Worm (Caenorhabditis elegans) whole organism, late embryonic: ENCODE data around the gene F59E12.15.

Experiments
- T23F11.4 ChIP-seq: fragments of 200-800 bp; sonication (Bioruptor generic); optimal IDR thresholded peaks from 2 replicates; lab custom pipeline; 2018; ENCODE audit warnings: mild to moderate bottlenecking, missing genetic modification characterization, missing compliant biosample characterization
- Y22D7AL.16 ChIP-seq: sonication (generic microtip); optimal IDR thresholded peaks from 2 replicates; lab custom pipeline; 2016; ENCODE audit warnings: missing genetic modification characterization, missing compliant biosample characterization
- ahr-1 ChIP-seq: sonication (generic microtip); optimal IDR thresholded peaks from 2 replicates; lab custom pipeline; 2016; ENCODE audit warnings: missing genetic modification characterization, missing compliant biosample characterization
- ama-1 ChIP-seq: fragments of 150-350 bp; optimal IDR thresholded peaks from 2 replicates; lab custom pipeline; 2014
- ceh-14 ChIP-seq: sonication (generic microtip); optimal IDR thresholded peaks from 2 replicates; lab custom pipeline; 2016; ENCODE audit warnings: missing genotype, missing genetic modification characterization, missing compliant biosample characterization
- ceh-22 ChIP-seq: sonication (generic microtip); optimal IDR thresholded peaks from 2 replicates; lab custom pipeline; 2017; ENCODE audit warnings: missing biosample characterization, missing genetic modification characterization
- ceh-24 ChIP-seq: sonication (generic microtip); optimal IDR thresholded peaks from 2 replicates; lab custom pipeline; 2016; ENCODE audit warnings: mild to moderate bottlenecking, missing genetic modification characterization, missing compliant biosample characterization
- ceh-34 ChIP-seq: sonication (generic microtip); optimal IDR thresholded peaks from 2 replicates; lab custom pipeline; 2016; ENCODE audit warnings: mild to moderate bottlenecking, missing genetic modification characterization, missing compliant biosample characterization
- ceh-45 ChIP-seq: fragments of 200-800 bp; sonication (Bioruptor generic); IDR thresholded peaks from 2 replicates; pipeline ENCODE4 v1.3.6; 2022; ENCODE audit warnings: missing genetic modification reagents, missing genetic modification characterization, missing compliant biosample characterization
- ceh-9 ChIP-seq: sonication (generic microtip); optimal IDR thresholded peaks from 2 replicates; lab custom pipeline; 2016; ENCODE audit warnings: mild to moderate bottlenecking, missing genetic modification characterization, inconsistent platforms, missing compliant biosample characterization
- dmd-4 ChIP-seq: sonication (generic microtip); optimal IDR thresholded peaks from 2 replicates; lab custom pipeline; 2016; ENCODE audit warnings: borderline replicate concordance, missing genetic modification characterization, missing compliant biosample characterization
- elt-2 ChIP-seq: sonication (generic microtip); optimal IDR thresholded peaks from 2 replicates; lab custom pipeline; 2016; ENCODE audit warnings: missing genetic modification reagents, missing genetic modification characterization, missing compliant biosample characterization
- elt-4 ChIP-seq: sonication (generic microtip); optimal IDR thresholded peaks from 2 replicates; lab custom pipeline; 2016; ENCODE audit warnings: missing genetic modification characterization, missing compliant biosample characterization
- fax-1 ChIP-seq: sonication (generic microtip); optimal IDR thresholded peaks from 2 replicates; lab custom pipeline; 2016; ENCODE audit warnings: missing genotype, missing genetic modification characterization, missing compliant biosample characterization
- fkh-6 ChIP-seq: sonication (generic microtip); optimal IDR thresholded peaks from 2 replicates; lab custom pipeline; 2016; ENCODE audit warnings: missing genetic modification characterization, missing compliant biosample characterization
- gmeb-2 ChIP-seq: sonication (generic microtip); optimal IDR thresholded peaks from 2 replicates; lab custom pipeline; 2016; ENCODE audit warnings: missing genetic modification characterization, inconsistent platforms, missing compliant biosample characterization
- hlh-13 ChIP-seq: fragments of 200-800 bp; sonication (Bioruptor generic); optimal IDR thresholded peaks from 2 replicates; lab custom pipeline; 2018; ENCODE audit warnings: mild to moderate bottlenecking, missing genetic modification characterization, missing compliant biosample characterization
- hlh-15 ChIP-seq: sonication (generic microtip); optimal IDR thresholded peaks from 2 replicates; lab custom pipeline; 2016; ENCODE audit warnings: missing genetic modification characterization, missing compliant biosample characterization
- hlh-30 ChIP-seq: sonication (generic microtip); optimal IDR thresholded peaks from 2 replicates; lab custom pipeline; 2017; ENCODE audit warnings: antibody characterized with exemption, missing genetic modification characterization, missing compliant biosample characterization; ENCODE audit not compliant: insufficient read depth
- lim-6 ChIP-seq: sonication (generic microtip); optimal IDR thresholded peaks from 2 replicates; lab custom pipeline; 2016; ENCODE audit warnings: missing genetic modification characterization, missing compliant biosample characterization
- madf-2 ChIP-seq: sonication (generic microtip); optimal IDR thresholded peaks from 2 replicates; lab custom pipeline; 2017; ENCODE audit warnings: missing genetic modification characterization, missing compliant biosample characterization
- mec-3 ChIP-seq: sonication (generic microtip); optimal IDR thresholded peaks from 2 replicates; lab custom pipeline; 2016; ENCODE audit warnings: borderline replicate concordance, missing genetic modification characterization, missing compliant biosample characterization
- nhr-11 ChIP-seq: fragments of 150-350 bp; optimal IDR thresholded peaks from 2 replicates; lab custom pipeline; 2014; ENCODE audit warnings: missing biosample characterization, missing genetic modification characterization
- nhr-232 ChIP-seq: sonication (generic microtip); optimal IDR thresholded peaks from 2 replicates; lab custom pipeline; 2016; ENCODE audit warnings: missing genetic modification characterization, missing compliant biosample characterization
- npax-4 ChIP-seq: sonication (generic microtip); optimal IDR thresholded peaks from 2 replicates; lab custom pipeline; 2016; ENCODE audit warnings: missing genetic modification characterization, missing compliant biosample characterization
- odd-2 ChIP-seq: sonication (generic microtip); optimal IDR thresholded peaks from 2 replicates; lab custom pipeline; 2017; ENCODE audit warnings: antibody characterized with exemption, mild to moderate bottlenecking, missing genetic modification characterization, missing compliant biosample characterization
- pag-3 ChIP-seq: sonication (generic microtip); optimal IDR thresholded peaks from 2 replicates; lab custom pipeline; 2016; ENCODE audit warnings: missing compliant biosample characterization, missing genetic modification characterization, borderline replicate concordance
- pha-2 ChIP-seq: sonication (generic microtip); optimal IDR thresholded peaks from 2 replicates; lab custom pipeline; 2017; ENCODE audit warnings: mild to moderate bottlenecking, missing genetic modification characterization, missing compliant biosample characterization
- pha-4 ChIP-seq: fragments of 150-350 bp; optimal IDR thresholded peaks from 2 replicates; lab custom pipeline; 2018; ENCODE audit warnings: missing biosample characterization, missing genetic modification reagents, missing genetic modification characterization
- syd-9 ChIP-seq: sonication (generic microtip); optimal IDR thresholded peaks from 2 replicates; lab custom pipeline; 2016; ENCODE audit warnings: mild to moderate bottlenecking, missing genetic modification characterization, moderate library complexity, missing compliant biosample characterization
- tbx-2 ChIP-seq: sonication (generic microtip); optimal IDR thresholded peaks from 2 replicates; lab custom pipeline; 2016; ENCODE audit warnings: missing genetic modification characterization, missing compliant biosample characterization
- ttx-3 ChIP-seq: sonication (generic microtip); optimal IDR thresholded peaks from 2 replicates; lab custom pipeline; 2016; ENCODE audit warnings: missing genetic modification reagents, missing genetic modification characterization, missing compliant biosample characterization
- unc-3 ChIP-seq, 2 experiments: fragments of 200-800 bp in 1 of 2; sonication (Bioruptor generic) in 1 of 2; sonication (generic microtip) in 1 of 2; conservative IDR thresholded peaks in 1 of 2; optimal IDR thresholded peaks in 1 of 2; 2 replicates each; pipeline versions ENCODE4 v1.3.6 to Lab custom; 2016 to 2022; ENCODE audit warnings: missing compliant biosample characterization in 2 of 2, missing genetic modification characterization in 2 of 2, missing genetic modification reagents in 1 of 2
- unc-42 ChIP-seq: sonication (generic microtip); optimal IDR thresholded peaks from 2 replicates; lab custom pipeline; 2016; ENCODE audit warnings: missing genotype, missing genetic modification characterization, missing compliant biosample characterization
- unc-55 ChIP-seq: sonication (generic microtip); optimal IDR thresholded peaks from 2 replicates; lab custom pipeline; 2017; ENCODE audit warnings: missing biosample characterization, missing genetic modification reagents, missing genetic modification characterization
- zip-5 ChIP-seq: sonication (generic microtip); optimal IDR thresholded peaks from 2 replicates; lab custom pipeline; 2016; ENCODE audit warnings: missing genetic modification characterization, missing compliant biosample characterization

The F59E12.15 gene

ce11 chrII:5591558-5591957 lies 36.6 kb downstream of the F59E12.15 start:
- TF ChIP-seq tbx-2 (tag; lab: Kevin White, UChicago) (no peak), odd-2 (tag; lab: Kevin White, UChicago) (no peak), hlh-30 (tag; lab: Kevin White, UChicago) (no peak), ama-1 (lab: Kevin White, UChicago) (no peak), mec-3 (tag; lab: Kevin White, UChicago) (no peak), Y22D7AL.16 (tag; lab: Kevin White, UChicago) (no peak), T23F11.4 (no peak), hlh-13 (GFP tag; lab: Kevin White, UChicago) (no peak), pha-4 (tag; lab: Kevin White, UChicago) (no peak)

- TF ChIP-seq Y22D7AL.16 (tag; lab: Kevin White, UChicago) (no peak), zip-5 (tag; lab: Kevin White, UChicago) (no peak), ceh-24 (no peak), lim-6 (tag; lab: Kevin White, UChicago) (no peak), nhr-232 (no peak), dmd-4 (no peak), mec-3 (tag; lab: Kevin White, UChicago) (no peak), ceh-14 (tag; lab: Kevin White, UChicago) (no peak), fax-1 (tag; lab: Kevin White, UChicago) (no peak), T23F11.4 (no peak), tbx-2 (tag; lab: Kevin White, UChicago) (no peak), ttx-3 (tag; lab: Kevin White, UChicago) (no peak)
Observed at ce11 chrII:5589690-5590089, 38.5 kb downstream of the F59E12.15 start, which contains the start of gene C17G10.13. C17G10.13 (minus strand) TSS chrII:5589790.

ce11 chrII:5587794-5588193 lies 40.4 kb downstream of the F59E12.15 start:
- no peak for TF ChIP-seq fkh-6 (tag; lab: Kevin White, UChicago)
- TF ChIP-seq hlh-15 (tag; lab: Kevin White, UChicago), result no peak
- TF ChIP-seq npax-4 (tag; lab: Kevin White, UChicago), result no peak
- no peak for TF ChIP-seq ceh-34 (tag; lab: Kevin White, UChicago)
- no peak for TF ChIP-seq T23F11.4
- TF ChIP-seq elt-4 (tag; lab: Kevin White, UChicago), result no peak
- no peak for TF ChIP-seq ceh-45 (GFP tag; lab: Robert Waterston, UW)
- TF ChIP-seq ceh-9, result no peak

ce11 chrII:5585788-5586187 lies 42.4 kb downstream of the F59E12.15 start, which contains the start of gene lys-8:
lys-8 (plus strand) TSS chrII:5586178.
- TF ChIP-seq tbx-2 (tag; lab: Kevin White, UChicago), result no peak
- TF ChIP-seq elt-2 (tag; lab: Kevin White, UChicago), result peak; percentile 98

- TF ChIP-seq nhr-11 (no peak), fkh-6 (tag; lab: Kevin White, UChicago) (no peak), unc-42 (tag; lab: Kevin White, UChicago) (no peak), tbx-2 (tag; lab: Kevin White, UChicago) (no peak), madf-2 (no peak), nhr-232 (no peak), ceh-14 (tag; lab: Kevin White, UChicago) (no peak)
- TF ChIP-seq, all 69 proteins: peak for 0
Observed at ce11 chrII:5582309-5582708, 45.9 kb downstream of the F59E12.15 start, which contains the start of gene T25E4.2. T25E4.2 (minus strand) TSS chrII:5582409.

ce11 chrII:5579236-5579635 lies 48.9 kb downstream of the F59E12.15 start:
- TF ChIP-seq ceh-22 (tag; lab: Kevin White, UChicago) (no peak), gmeb-2 (tag; lab: Kevin White, UChicago) (no peak), unc-3 (GFP tag; conservative IDR thresholded peaks at IDR 0.05; lab: Robert Waterston, UW) (no peak), unc-3 (tag; optimal IDR thresholded peaks at IDR 0.05; lab: Kevin White, UChicago) (no peak), mec-3 (tag; lab: Kevin White, UChicago) (no peak), ceh-45 (GFP tag; lab: Robert Waterston, UW) (no peak), pha-2 (tag; lab: Kevin White, UChicago) (no peak), pag-3 (tag; lab: Kevin White, UChicago) (no peak), hlh-13 (GFP tag; lab: Kevin White, UChicago) (no peak), ahr-1 (tag; lab: Kevin White, UChicago) (no peak), syd-9 (tag; lab: Kevin White, UChicago) (no peak), unc-55 (GFP tag; lab: Kevin White, UChicago) (no peak)
